Worm (Caenorhabditis elegans) whole organism, L1 larva: ENCODE data around the gene lelo-1.

ENCODE experiments used
- C04F5.9 ChIP-seq: sonication (generic microtip); optimal IDR thresholded peaks from 2 replicates; lab custom pipeline; 2016; ENCODE audit warnings: missing genetic modification characterization, missing compliant biosample characterization
- C16A3.4 ChIP-seq: fragments of 150-350 bp; optimal IDR thresholded peaks from 2 replicates; lab custom pipeline; 2014; ENCODE audit warnings: missing biosample characterization, missing genetic modification characterization
- alr-1 ChIP-seq: fragments of 200-800 bp; sonication (Bioruptor generic); optimal IDR thresholded peaks from 2 replicates; lab custom pipeline; 2018; ENCODE audit warnings: borderline replicate concordance, mild to moderate bottlenecking, missing genetic modification characterization, missing compliant biosample characterization
- ceh-63 ChIP-seq: fragments of 200-800 bp; sonication (Bioruptor generic); optimal IDR thresholded peaks from 2 replicates; lab custom pipeline; 2018; ENCODE audit warnings: mild to moderate bottlenecking, missing genetic modification characterization, missing compliant biosample characterization
- ceh-82 ChIP-seq, 3 experiments: fragments of 150-350 bp in 1 of 3; sonication (generic microtip) in 2 of 3; optimal IDR thresholded peaks; 2 replicates each; lab custom pipeline; 2014 to 2017; ENCODE audit warnings: missing biosample characterization in 3 of 3, missing genetic modification characterization in 3 of 3
- ceh-90 ChIP-seq: sonication (generic microtip); optimal IDR thresholded peaks from 2 replicates; lab custom pipeline; 2016; ENCODE audit warnings: missing genetic modification characterization, missing compliant biosample characterization
- ces-1 ChIP-seq: fragments of 150-350 bp; optimal IDR thresholded peaks from 2 replicates; lab custom pipeline; 2014; ENCODE audit warnings: missing biosample characterization, missing genetic modification reagents, missing genetic modification characterization
- efl-1 ChIP-seq, 4 experiments: fragments of 150-350 bp; optimal IDR thresholded peaks in 3 of 4; peaks in 1 of 4; 1 replicate in 1 of 4; 2 replicates in 3 of 4; lab custom pipeline; 2014; ENCODE audit warnings: missing biosample characterization in 2 of 4, missing genetic modification characterization in 2 of 4, missing genetic modification reagents in 2 of 4
- efl-3 ChIP-seq: fragments of 200-800 bp; sonication (Bioruptor generic); optimal IDR thresholded peaks from 2 replicates; lab custom pipeline; 2018; ENCODE audit warnings: mild to moderate bottlenecking, missing genetic modification characterization, missing compliant biosample characterization
- egl-27 ChIP-seq, 2 experiments: fragments of 150-350 bp in 1 of 2; sonication (generic microtip); optimal IDR thresholded peaks; 3 replicates each; lab custom pipeline; 2017 to 2018; ENCODE audit warnings: missing biosample characterization in 2 of 2, missing genetic modification characterization in 2 of 2, missing genetic modification reagents in 2 of 2
- ets-5 ChIP-seq: fragments of 200-800 bp; sonication (Bioruptor generic); IDR thresholded peaks from 2 replicates; pipeline ENCODE4 v1.3.6; 2022; ENCODE audit warnings: missing genetic modification characterization, missing compliant biosample characterization
- fkh-10 ChIP-seq: sonication (generic microtip); optimal IDR thresholded peaks from 2 replicates; lab custom pipeline; 2017; ENCODE audit warnings: missing biosample characterization, missing genetic modification reagents, missing genetic modification characterization
- fkh-8 ChIP-seq: sonication (generic microtip); optimal IDR thresholded peaks from 2 replicates; lab custom pipeline; 2016; ENCODE audit warnings: mild to moderate bottlenecking, missing genetic modification characterization, missing compliant biosample characterization
- hpl-2 ChIP-seq: fragments of 150-350 bp; optimal IDR thresholded peaks from 2 replicates; lab custom pipeline; 2014; ENCODE audit warnings: missing biosample characterization, missing genetic modification reagents, missing genetic modification characterization
- irx-1 ChIP-seq: sonication (generic microtip); optimal IDR thresholded peaks from 2 replicates; lab custom pipeline; 2016; ENCODE audit warnings: missing genetic modification characterization, missing compliant biosample characterization
- lin-13 ChIP-seq: fragments of 150-350 bp; optimal IDR thresholded peaks from 2 replicates; lab custom pipeline; 2014; ENCODE audit warnings: missing biosample characterization, missing genetic modification reagents, missing genetic modification characterization
- lin-14 ChIP-seq: fragments of 200-800 bp; sonication (Bioruptor generic); optimal IDR thresholded peaks from 2 replicates; lab custom pipeline; 2018; ENCODE audit warnings: mild to moderate bottlenecking, missing genetic modification characterization, moderate library complexity, missing compliant biosample characterization
- lin-15B ChIP-seq: fragments of 150-350 bp; sonication (generic microtip); optimal IDR thresholded peaks from 3 replicates; lab custom pipeline; 2014; ENCODE audit warnings: missing biosample characterization, missing genetic modification characterization
- lir-3 ChIP-seq: sonication (generic microtip); optimal IDR thresholded peaks from 2 replicates; lab custom pipeline; 2016; ENCODE audit warnings: mild to moderate bottlenecking, missing genetic modification characterization, moderate library complexity, missing compliant biosample characterization; ENCODE audit not compliant: poor library complexity
- lsy-2 ChIP-seq, 2 experiments: fragments of 150-350 bp; optimal IDR thresholded peaks; 2 replicates each; lab custom pipeline; 2014; ENCODE audit warnings: missing biosample characterization in 2 of 2, missing genetic modification characterization in 2 of 2
- mef-2 ChIP-seq: fragments of 150-350 bp; optimal IDR thresholded peaks from 2 replicates; lab custom pipeline; 2014; ENCODE audit warnings: missing biosample characterization, missing genetic modification characterization
- nhr-237 ChIP-seq: fragments of 150-350 bp; optimal IDR thresholded peaks from 2 replicates; lab custom pipeline; 2014; ENCODE audit warnings: missing biosample characterization, missing genetic modification characterization
- nhr-47 ChIP-seq: sonication (generic microtip); optimal IDR thresholded peaks from 2 replicates; lab custom pipeline; 2016; ENCODE audit warnings: mild to moderate bottlenecking, missing genetic modification characterization, moderate library complexity, missing compliant biosample characterization
- nhr-71 ChIP-seq: sonication (generic microtip); optimal IDR thresholded peaks from 2 replicates; lab custom pipeline; 2016; ENCODE audit warnings: mild to moderate bottlenecking, missing genetic modification characterization, moderate library complexity, missing compliant biosample characterization
- nhr-90 ChIP-seq: sonication (generic microtip); optimal IDR thresholded peaks from 2 replicates; lab custom pipeline; 2016; ENCODE audit warnings: mild to moderate bottlenecking, missing genetic modification characterization, missing compliant biosample characterization; ENCODE audit not compliant: poor library complexity
- pag-3 ChIP-seq: sonication (generic microtip); optimal IDR thresholded peaks from 2 replicates; lab custom pipeline; 2017; ENCODE audit warnings: missing genetic modification characterization, mild to moderate bottlenecking, missing compliant biosample characterization, antibody characterized with exemption, borderline replicate concordance; ENCODE audit not compliant: insufficient read depth
- rnt-1 ChIP-seq: sonication (generic microtip); optimal IDR thresholded peaks from 2 replicates; lab custom pipeline; 2016; ENCODE audit warnings: mild to moderate bottlenecking, missing genetic modification characterization, moderate library complexity, missing compliant biosample characterization
- swsn-7 ChIP-seq: sonication (generic microtip); optimal IDR thresholded peaks from 2 replicates; lab custom pipeline; 2016; ENCODE audit warnings: missing genetic modification characterization, missing compliant biosample characterization
- tlp-1 ChIP-seq: fragments of 150-350 bp; optimal IDR thresholded peaks from 2 replicates; lab custom pipeline; 2014; ENCODE audit warnings: missing biosample characterization, missing genetic modification characterization
- vab-15 ChIP-seq: sonication (generic microtip); optimal IDR thresholded peaks from 2 replicates; lab custom pipeline; 2017; ENCODE audit warnings: missing genotype, mild to moderate bottlenecking, missing genetic modification characterization, missing compliant biosample characterization
- xbp-1 ChIP-seq: sonication (generic microtip); optimal IDR thresholded peaks from 2 replicates; lab custom pipeline; 2016; ENCODE audit warnings: missing genetic modification characterization, missing compliant biosample characterization
- zag-1 ChIP-seq: fragments of 150-350 bp; optimal IDR thresholded peaks from 2 replicates; lab custom pipeline; 2014; ENCODE audit warnings: missing biosample characterization, missing genetic modification characterization
- ztf-11 ChIP-seq, 2 experiments: sonication (generic microtip); optimal IDR thresholded peaks; 2 replicates each; lab custom pipeline; 2016 to 2017; ENCODE audit warnings: missing genetic modification characterization in 2 of 2, missing biosample characterization in 1 of 2, missing compliant biosample characterization in 1 of 2

Gene lelo-1

DNA sequence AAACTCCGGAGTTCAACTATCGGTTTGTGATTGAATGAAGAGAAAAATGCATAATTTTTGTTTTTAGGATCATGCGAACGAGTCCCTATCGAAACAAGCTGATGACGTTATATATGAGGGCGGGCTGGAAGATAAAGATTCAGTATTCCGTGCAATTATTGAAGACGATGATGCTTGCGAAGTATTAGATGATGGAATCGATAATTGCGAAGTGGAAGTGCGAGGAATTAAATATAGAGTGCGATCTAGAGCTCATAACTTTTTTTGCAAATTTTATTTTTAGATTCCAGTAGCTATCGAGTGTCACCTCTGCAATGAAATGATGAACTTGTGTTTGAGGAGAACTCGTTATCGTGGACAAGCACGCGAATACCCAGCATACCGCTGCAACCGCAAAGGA is 47.1 kb upstream of the lelo-1 start:
- TF ChIP-seq efl-1 (optimal IDR thresholded peaks at IDR 0.05; lab: Kevin White, UChicago) (no peak), efl-1 (GFP tag; optimal IDR thresholded peaks at IDR 0.05 in 1 of 2; lab: Kevin White, UChicago) (peak in 1 of 2 experiments; percentile 69), fkh-8 (tag; lab: Kevin White, UChicago) (no peak)
- TF ChIP-seq, all 84 proteins: peak for 1

DNA sequence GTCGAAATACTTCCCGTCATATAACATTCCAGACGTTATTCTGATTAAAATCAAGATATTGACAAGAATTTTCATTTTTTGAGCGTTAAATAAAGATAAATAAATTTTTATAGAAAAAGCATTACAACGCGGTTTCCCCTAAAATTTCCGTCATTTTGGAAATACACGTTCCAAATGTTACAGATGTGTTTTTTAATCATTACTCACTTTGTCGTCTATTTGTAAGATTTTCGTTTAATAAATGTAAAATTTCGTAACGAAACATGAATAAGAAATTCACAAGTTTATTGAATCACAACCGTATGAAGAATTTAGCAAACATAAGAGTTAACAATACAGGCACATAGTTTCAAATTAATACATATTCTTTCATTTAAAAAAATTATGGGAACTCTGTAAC is 43.2 kb upstream of the lelo-1 start, which contains the start of gene C30B5.17:
Gene C30B5.17, minus strand, starts transcription at position 101 of the 400 bp plus-strand sequence.
- TF ChIP-seq lin-13 (GFP tag; lab: Kevin White, UChicago): no peak
- TF ChIP-seq lin-15B (tag; lab: Kevin White, UChicago): no peak
- no peak for TF ChIP-seq ztf-11 (tag; optimal IDR thresholded peaks at IDR 0.05; lab: Kevin White, UChicago)
- no peak for TF ChIP-seq mef-2 (tag; lab: Kevin White, UChicago)
- TF ChIP-seq nhr-90: no peak
- no peak for TF ChIP-seq nhr-47
- TF ChIP-seq C04F5.9 (tag; lab: Kevin White, UChicago): no peak
- TF ChIP-seq xbp-1 (tag; lab: Kevin White, UChicago): no peak
- no peak for TF ChIP-seq hpl-2
- TF ChIP-seq ceh-82 (tag; optimal IDR thresholded peaks at IDR 0.05; lab: Kevin White, UChicago): no peak
- TF ChIP-seq ceh-63 (GFP tag; lab: Kevin White, UChicago): no peak
- TF ChIP-seq lsy-2 (tag; optimal IDR thresholded peaks at IDR 0.05; lab: Kevin White, UChicago): no peak
- TF ChIP-seq ceh-90 (tag; lab: Kevin White, UChicago): no peak
- no peak for TF ChIP-seq efl-3 (GFP tag; lab: Kevin White, UChicago)
- TF ChIP-seq alr-1 (tag; lab: Kevin White, UChicago): no peak
- no peak for TF ChIP-seq nhr-71
- TF ChIP-seq, all 84 proteins: peak for 0

DNA sequence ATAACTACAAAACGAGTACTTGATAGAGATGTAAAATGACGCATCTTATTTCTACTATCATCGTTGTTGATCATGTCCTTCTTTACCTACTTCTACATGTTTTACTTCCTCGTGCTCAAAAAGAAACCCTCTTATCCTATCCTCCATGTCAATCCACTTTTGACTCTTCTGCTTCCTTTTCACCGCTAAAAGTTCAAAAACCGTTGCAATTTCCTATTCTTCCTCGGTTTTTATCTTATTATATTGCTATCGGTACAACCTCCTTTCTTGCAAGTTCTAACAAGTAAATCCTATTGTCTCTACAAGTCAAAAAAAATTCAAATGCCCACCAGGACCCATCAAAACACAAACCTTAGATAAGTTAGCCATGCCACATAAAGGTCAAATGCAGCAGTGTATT is 38.9 kb upstream of the lelo-1 start:
- TF ChIP-seq lin-13 (GFP tag; lab: Kevin White, UChicago) (no peak), hpl-2 (no peak), nhr-237 (tag; lab: Kevin White, UChicago) (no peak), egl-27 (tag; optimal IDR thresholded peaks at IDR 0.05; lab: Kevin White, UChicago) (no peak), rnt-1 (no peak), tlp-1 (tag; lab: Kevin White, UChicago) (no peak), ceh-82 (tag; optimal IDR thresholded peaks at IDR 0.05; lab: Kevin White, UChicago) (no peak), fkh-8 (tag; lab: Kevin White, UChicago) (no peak), mef-2 (tag; lab: Kevin White, UChicago) (no peak), irx-1 (no peak), ceh-90 (tag; lab: Kevin White, UChicago) (no peak), lir-3 (tag; lab: Kevin White, UChicago) (no peak), swsn-7 (no peak), fkh-10 (GFP tag; lab: Kevin White, UChicago) (peak; percentile 94), lin-14 (GFP tag; lab: Kevin White, UChicago) (peak; percentile 37)
- TF ChIP-seq, all 84 proteins: peak for 2

DNA sequence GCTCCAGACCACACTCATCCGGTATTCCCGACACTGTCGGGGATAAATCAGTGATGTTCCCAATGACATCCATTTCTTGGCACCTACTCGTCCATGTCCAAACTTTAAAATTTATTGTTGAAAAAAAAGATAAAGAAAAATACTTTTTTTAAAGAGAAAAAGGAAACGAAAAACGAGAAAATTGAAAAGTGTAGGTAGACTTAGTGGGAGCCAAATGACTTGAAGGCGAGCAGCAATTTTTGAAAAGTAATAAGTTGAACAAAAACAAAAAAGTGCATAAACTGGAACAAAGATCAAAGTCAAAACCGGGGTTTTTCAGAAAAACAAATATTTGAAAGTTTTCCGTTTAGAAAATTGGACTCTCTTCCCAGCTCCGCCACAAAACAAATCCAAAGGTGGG is 38.0 kb upstream of the lelo-1 start, which contains the start of gene daf-37:
Gene daf-37, minus strand, starts transcription at position 101 of the 400 bp plus-strand sequence.
- TF ChIP-seq egl-27 (tag; optimal IDR thresholded peaks at IDR 0.05; lab: Kevin White, UChicago): no peak
- TF ChIP-seq vab-15 (tag; lab: Kevin White, UChicago): no peak
- TF ChIP-seq mef-2 (tag; lab: Kevin White, UChicago): no peak
- TF ChIP-seq C16A3.4 (tag; lab: Kevin White, UChicago): no peak
- no peak for TF ChIP-seq ets-5
- no peak for TF ChIP-seq ces-1 (GFP tag; lab: Kevin White, UChicago)
- TF ChIP-seq, all 84 proteins: peak for 0

DNA sequence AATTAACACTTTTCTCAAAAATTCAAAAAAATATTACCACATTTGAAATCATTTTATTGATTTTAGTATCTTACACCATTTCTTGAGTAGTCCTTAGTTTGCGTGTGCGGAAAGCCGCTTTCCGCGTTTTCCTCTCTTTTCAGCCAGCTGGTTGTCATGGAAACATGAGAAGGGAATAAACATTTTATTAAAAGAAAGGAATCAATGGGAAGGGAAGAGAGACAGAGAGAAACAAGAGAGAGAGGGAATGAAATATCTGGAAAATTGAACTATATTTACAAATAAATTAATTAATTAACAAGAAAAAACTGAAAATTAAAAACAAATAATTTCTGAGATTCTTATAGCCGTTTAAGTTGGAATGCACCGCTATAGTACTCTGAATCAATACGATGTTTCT is 26.8 kb upstream of the lelo-1 start, which contains the start of gene mks-2:
Gene mks-2, minus strand, starts transcription at position 101 of the 400 bp plus-strand sequence.
- no peak for TF ChIP-seq zag-1 (tag; lab: Kevin White, UChicago)
- no peak for TF ChIP-seq pag-3 (tag; lab: Kevin White, UChicago)
- no peak for TF ChIP-seq fkh-10 (GFP tag; lab: Kevin White, UChicago)
